Worm (Caenorhabditis elegans) whole organism, L3 larva: Measurements from ENCODE around the gene F41C6.7.

ENCODE experiments used
- elt-1 ChIP-seq: fragments of 150-350 bp; optimal IDR thresholded peaks from 2 replicates; lab custom pipeline; 2014; ENCODE audit warnings: missing biosample characterization, missing genetic modification characterization
- elt-3 ChIP-seq, 3 experiments: fragments of 150-350 bp in 1 of 3; sonication (generic microtip) in 2 of 3; optimal IDR thresholded peaks; 2 replicates in 2 of 3; 4 replicates in 1 of 3; lab custom pipeline; 2014 to 2017; ENCODE audit warnings: missing biosample characterization in 3 of 3, missing genetic modification characterization in 3 of 3
- unc-62 ChIP-seq: fragments of 150-350 bp; sonication (generic microtip); optimal IDR thresholded peaks from 4 replicates; lab custom pipeline; 2014; ENCODE audit warnings: missing biosample characterization, missing genetic modification reagents, missing genetic modification characterization
- ztf-11 ChIP-seq: fragments of 150-350 bp; optimal IDR thresholded peaks from 2 replicates; lab custom pipeline; 2014; ENCODE audit warnings: missing biosample characterization, missing genetic modification characterization

- no peak for TF ChIP-seq unc-62 (GFP tag; lab: Kevin White, UChicago)
- TF ChIP-seq elt-3 (tag; optimal IDR thresholded peaks at IDR 0.05; lab: Kevin White, UChicago) = no peak
- TF ChIP-seq elt-1 (tag; lab: Kevin White, UChicago) = no peak
- no peak for TF ChIP-seq ztf-11 (tag; lab: Kevin White, UChicago)
Measured at ce11 chrX:6926952-6927351, 41.9 kb upstream of the F41C6.7 start.
